Fruit fly (Drosophila melanogaster): Measurements from ENCODE around the gene CG12362.

Gene CG12362

dm6 chr3L:10446998-10447397 is 34.4 kb downstream of the CG12362 start:
- TF ChIP-seq CG8159 (tag; optimal IDR thresholded peaks at IDR 0.05) = peak; percentile 10
- peak; percentile 59 for TF ChIP-seq Ets98B (GFP tag; IDR thresholded peaks at IDR 0.05)
- TF ChIP-seq rn (GFP tag; IDR thresholded peaks at IDR 0.05) = no peak
- TF ChIP-seq CG15710 (tag; optimal IDR thresholded peaks at IDR 0.05) = no peak
- TF ChIP-seq CG4496 (GFP tag; IDR thresholded peaks at IDR 0.05) = peak; percentile 51; the same call in 2 of the 3 replicates
- TF ChIP-seq CG9948 (tag; optimal IDR thresholded peaks at IDR 0.05) = peak; percentile 2
- TF ChIP-seq CG32121 (GFP tag; IDR thresholded peaks at IDR 0.05) = peak; percentile 58
- peak; percentile 13 for TF ChIP-seq CG17806 (tag; optimal IDR thresholded peaks at IDR 0.05)
- peak; percentile 13 for TF ChIP-seq Pif1A (GFP tag; optimal IDR thresholded peaks at IDR 0.05)
- peak; percentile 64; the same call in 2 of the 3 replicates for TF ChIP-seq fd96Ca (GFP tag; IDR thresholded peaks at IDR 0.05)
- peak; percentile 47 for TF ChIP-seq CG8301 (tag; optimal IDR thresholded peaks at IDR 0.05)
- peak; percentile 55 for TF ChIP-seq CG14655 (GFP tag; optimal IDR thresholded peaks at IDR 0.05)
- no peak for TF ChIP-seq gl (tag; optimal IDR thresholded peaks at IDR 0.05)
- no peak for TF ChIP-seq CG10348 (GFP tag; IDR thresholded peaks at IDR 0.05)

- TF ChIP-seq CG17806 (tag; optimal IDR thresholded peaks at IDR 0.05) (no peak), CG10348 (GFP tag; IDR thresholded peaks at IDR 0.05) (no peak), CG8301 (tag; optimal IDR thresholded peaks at IDR 0.05) (no peak), CG12605 (GFP tag; IDR thresholded peaks at IDR 0.05) (no peak), Pif1B (GFP tag; optimal IDR thresholded peaks at IDR 0.05) (no peak), D1 (tag; optimal IDR thresholded peaks at IDR 0.05) (no peak), CG9948 (tag; optimal IDR thresholded peaks at IDR 0.05) (no peak), gl (tag; optimal IDR thresholded peaks at IDR 0.05) (no peak), CG8159 (tag; optimal IDR thresholded peaks at IDR 0.05) (no peak)
These were observed 37.1 kb downstream of the CG12362 start for dm6 chr3L:10449725-10450124.

dm6 chr3L:10459076-10459475 is 46.5 kb downstream of the CG12362 start:
- TF ChIP-seq EcR (GFP tag; optimal IDR thresholded peaks at IDR 0.05) = no peak
- no peak for TF ChIP-seq CG14655 (GFP tag; optimal IDR thresholded peaks at IDR 0.05)
- no peak for TF ChIP-seq CG12605 (GFP tag; IDR thresholded peaks at IDR 0.05)
- TF ChIP-seq rn (GFP tag; IDR thresholded peaks at IDR 0.05) = no peak
- no peak for TF ChIP-seq CG32121 (GFP tag; IDR thresholded peaks at IDR 0.05)
- no peak for TF ChIP-seq Pif1B (GFP tag; optimal IDR thresholded peaks at IDR 0.05)
- no peak for TF ChIP-seq CG15710 (tag; optimal IDR thresholded peaks at IDR 0.05)
- no peak for TF ChIP-seq CG9948 (tag; optimal IDR thresholded peaks at IDR 0.05)

- TF ChIP-seq CG9948 (tag; optimal IDR thresholded peaks at IDR 0.05) (no peak), CG8159 (tag; optimal IDR thresholded peaks at IDR 0.05) (no peak), Snoo (tag; optimal IDR thresholded peaks at IDR 0.05) (no peak), D1 (tag; optimal IDR thresholded peaks at IDR 0.05) (peak; percentile 14), Pif1B (GFP tag; optimal IDR thresholded peaks at IDR 0.05) (no peak), CG14655 (GFP tag; optimal IDR thresholded peaks at IDR 0.05) (no peak)
These were observed 50.6 kb downstream of the CG12362 start, which contains the start of the genes Gem3 and CG32061 for dm6 chr3L:10463051-10463866. Gem3 (minus strand) TSS chr3L:10463101. CG32061 (plus strand) TSS chr3L:10463816.

Measured in whole organism, pupa.